Fruit fly (Drosophila melanogaster) whole organism, prepupa: Measurements from ENCODE around the gene Hsp83.

Experiments
- Blimp-1 ChIP-seq: fragments of 200-800 bp; sonication (Bioruptor generic); optimal IDR thresholded peaks from 3 replicates; lab custom pipeline; 2017; ENCODE audit warnings: missing biosample characterization, missing genetic modification characterization, mild to moderate bottlenecking, moderate library complexity, missing genetic modification reagents
- CG10631 ChIP-seq: fragments of 200-800 bp; sonication (Bioruptor generic); optimal IDR thresholded peaks from 2 replicates; lab custom pipeline; 2016; ENCODE audit warnings: missing biosample characterization, missing genetic modification characterization
- CG11294 ChIP-seq: fragments of 200-800 bp; sonication (Bioruptor generic); IDR thresholded peaks from 2 replicates; pipeline ENCODE4 v1.3.6; 2022; ENCODE audit warnings: missing biosample characterization, missing genetic modification characterization
- CG11902 ChIP-seq: fragments of 200-800 bp; sonication (Bioruptor generic); optimal IDR thresholded peaks from 3 replicates; lab custom pipeline; 2016; ENCODE audit warnings: missing biosample characterization, missing genetic modification characterization
- CG1621 ChIP-seq: fragments of 200-800 bp; sonication (Bioruptor generic); optimal IDR thresholded peaks from 3 replicates; lab custom pipeline; 2018; ENCODE audit warnings: missing biosample characterization, mild to moderate bottlenecking, missing genetic modification characterization
- CG3919 ChIP-seq: fragments of 200-800 bp; sonication (Bioruptor generic); optimal IDR thresholded peaks from 3 replicates; lab custom pipeline; 2016; ENCODE audit warnings: missing biosample characterization, missing genetic modification characterization
- CG4318 ChIP-seq: fragments of 200-800 bp; sonication (Bioruptor generic); optimal IDR thresholded peaks from 3 replicates; lab custom pipeline; 2017; ENCODE audit warnings: missing biosample characterization, mild to moderate bottlenecking, missing genetic modification characterization
- CG6163 ChIP-seq: fragments of 200-800 bp; sonication (Bioruptor generic); IDR thresholded peaks from 3 replicates; pipeline ENCODE4 v1.3.6; 2022; ENCODE audit warnings: missing biosample characterization, missing genetic modification characterization
- CG6276 ChIP-seq: fragments of 200-800 bp; sonication (Bioruptor generic); optimal IDR thresholded peaks from 2 replicates; lab custom pipeline; 2017; ENCODE audit warnings: missing biosample characterization, mild to moderate bottlenecking, missing genetic modification characterization
- CG6792 ChIP-seq: fragments of 200-800 bp; sonication (Bioruptor generic); optimal IDR thresholded peaks from 3 replicates; lab custom pipeline; 2016; ENCODE audit warnings: missing biosample characterization, missing genetic modification characterization
- CG6808 ChIP-seq: fragments of 200-800 bp; sonication (Bioruptor generic); optimal IDR thresholded peaks from 3 replicates; lab custom pipeline; 2017; ENCODE audit warnings: missing biosample characterization, missing genetic modification characterization, mild to moderate bottlenecking, moderate library complexity, missing genetic modification reagents
- CG6854 ChIP-seq: fragments of 200-800 bp; sonication (Bioruptor generic); optimal IDR thresholded peaks from 2 replicates; lab custom pipeline; 2017; ENCODE audit warnings: missing biosample characterization, mild to moderate bottlenecking, missing genetic modification characterization
- CG7368 ChIP-seq: fragments of 200-800 bp; sonication (Bioruptor generic); optimal IDR thresholded peaks from 3 replicates; lab custom pipeline; 2016; ENCODE audit warnings: missing biosample characterization, missing genetic modification characterization
- CG8119 ChIP-seq: fragments of 200-800 bp; sonication (Bioruptor generic); IDR thresholded peaks from 3 replicates; pipeline ENCODE4 v1.3.6; 2022; ENCODE audit warnings: missing biosample characterization, missing genetic modification characterization
- CG8319 ChIP-seq: fragments of 200-800 bp; sonication (Bioruptor generic); optimal IDR thresholded peaks from 3 replicates; lab custom pipeline; 2016; ENCODE audit warnings: missing biosample characterization, missing genetic modification characterization
- CG8632 ChIP-seq: fragments of 200-800 bp; sonication (Bioruptor generic); optimal IDR thresholded peaks from 3 replicates; lab custom pipeline; 2016; ENCODE audit warnings: missing biosample characterization, missing genetic modification characterization
- CG9139 ChIP-seq: fragments of 200-800 bp; sonication (Bioruptor generic); optimal IDR thresholded peaks from 3 replicates; lab custom pipeline; 2017; ENCODE audit warnings: missing biosample characterization, mild to moderate bottlenecking, missing genetic modification characterization
- Eip75B ChIP-seq: fragments of 200-800 bp; sonication (Bioruptor generic); optimal IDR thresholded peaks from 3 replicates; lab custom pipeline; 2016; ENCODE audit warnings: missing biosample characterization, missing genetic modification characterization
- Eip78C ChIP-seq: fragments of 200-800 bp; sonication (Bioruptor generic); peaks from one replicate; lab custom pipeline; 2016; ENCODE audit warnings: missing biosample characterization, missing genetic modification characterization
- Eip93F ChIP-seq: fragments of 200-800 bp; sonication (Bioruptor generic); optimal IDR thresholded peaks from 2 replicates; lab custom pipeline; 2016; ENCODE audit warnings: missing biosample characterization, mild to moderate bottlenecking, missing genetic modification characterization
- Ets21C ChIP-seq: fragments of 200-800 bp; sonication (Bioruptor generic); optimal IDR thresholded peaks from 3 replicates; lab custom pipeline; 2016; ENCODE audit warnings: missing biosample characterization, missing genetic modification characterization
- Ets96B ChIP-seq: fragments of 200-800 bp; optimal IDR thresholded peaks from 2 replicates; lab custom pipeline; 2019; ENCODE audit warnings: missing biosample characterization, mild to moderate bottlenecking, missing genetic modification characterization, moderate library complexity
- Gug ChIP-seq: fragments of 200-800 bp; sonication (Bioruptor generic); IDR thresholded peaks from 2 replicates; pipeline ENCODE4 v1.3.6; 2022; ENCODE audit warnings: missing biosample characterization, missing genetic modification characterization
- Hr38 ChIP-seq: sonication (Bioruptor generic); optimal IDR thresholded peaks from 2 replicates; lab custom pipeline; 2016; ENCODE audit warnings: missing biosample characterization, missing genetic modification characterization
- Hr39 ChIP-seq: fragments of 200-800 bp; sonication (Bioruptor generic); optimal IDR thresholded peaks from 2 replicates; lab custom pipeline; 2016; ENCODE audit warnings: missing biosample characterization, missing genetic modification characterization
- Hr4 ChIP-seq: fragments of 200-800 bp; sonication (Bioruptor generic); optimal IDR thresholded peaks from 3 replicates; lab custom pipeline; 2016; ENCODE audit warnings: missing biosample characterization, missing genetic modification characterization
- Met ChIP-seq: fragments of 200-800 bp; sonication (Bioruptor generic); optimal IDR thresholded peaks from 3 replicates; lab custom pipeline; 2016; ENCODE audit warnings: missing biosample characterization, missing genetic modification characterization
- OdsH ChIP-seq: fragments of 200-800 bp; sonication (Bioruptor generic); optimal IDR thresholded peaks from 3 replicates; lab custom pipeline; 2016; ENCODE audit warnings: missing biosample characterization, missing genetic modification characterization
- Smox ChIP-seq: fragments of 200-800 bp; sonication (Bioruptor generic); optimal IDR thresholded peaks from 3 replicates; lab custom pipeline; 2016; ENCODE audit warnings: missing biosample characterization, missing genetic modification characterization
- Sox15 ChIP-seq: fragments of 200-800 bp; sonication (Bioruptor generic); optimal IDR thresholded peaks from 3 replicates; lab custom pipeline; 2016; ENCODE audit warnings: missing biosample characterization, missing genetic modification characterization
- achi ChIP-seq: fragments of 200-800 bp; sonication (Bioruptor generic); optimal IDR thresholded peaks from 3 replicates; lab custom pipeline; 2016; ENCODE audit warnings: missing biosample characterization, missing genetic modification characterization
- cyc ChIP-seq: fragments of 200-800 bp; sonication (Bioruptor generic); optimal IDR thresholded peaks from 3 replicates; lab custom pipeline; 2016; ENCODE audit warnings: missing biosample characterization, missing genetic modification characterization
- eg ChIP-seq: fragments of 200-800 bp; sonication (Bioruptor generic); IDR thresholded peaks from 3 replicates; pipeline ENCODE4 v1.3.6; 2022; ENCODE audit warnings: missing biosample characterization, missing genetic modification characterization
- esn ChIP-seq: fragments of 200-800 bp; sonication (Bioruptor generic); optimal IDR thresholded peaks from 2 replicates; lab custom pipeline; 2016; ENCODE audit warnings: missing biosample characterization, mild to moderate bottlenecking, missing genetic modification characterization, moderate library complexity
- fd59A ChIP-seq: fragments of 200-800 bp; sonication (Bioruptor generic); optimal IDR thresholded peaks from 2 replicates; lab custom pipeline; 2017; ENCODE audit warnings: missing biosample characterization, mild to moderate bottlenecking, missing genetic modification characterization, missing genetic modification reagents
- fd85E ChIP-seq: fragments of 200-800 bp; sonication (Bioruptor generic); optimal IDR thresholded peaks from 3 replicates; lab custom pipeline; 2016; ENCODE audit warnings: missing biosample characterization, missing genetic modification characterization
- fkh ChIP-seq: fragments of 200-800 bp; sonication (Bioruptor generic); optimal IDR thresholded peaks from 3 replicates; lab custom pipeline; 2017; ENCODE audit warnings: missing biosample characterization, mild to moderate bottlenecking, missing genetic modification characterization, moderate library complexity
- lz ChIP-seq: fragments of 200-800 bp; sonication (Bioruptor generic); optimal IDR thresholded peaks from 3 replicates; lab custom pipeline; 2016; ENCODE audit warnings: missing biosample characterization, missing genetic modification characterization
- net ChIP-seq: fragments of 200-800 bp; sonication (Bioruptor generic); optimal IDR thresholded peaks from 3 replicates; lab custom pipeline; 2016; ENCODE audit warnings: missing biosample characterization, missing genetic modification characterization
- pdm3 ChIP-seq: fragments of 200-800 bp; sonication (Bioruptor generic); optimal IDR thresholded peaks from 3 replicates; lab custom pipeline; 2016; ENCODE audit warnings: missing biosample characterization, missing genetic modification characterization
- spab ChIP-seq: fragments of 200-800 bp; sonication (Bioruptor generic); optimal IDR thresholded peaks from 2 replicates; lab custom pipeline; 2017; ENCODE audit warnings: missing biosample characterization, mild to moderate bottlenecking, missing genetic modification characterization, missing genetic modification reagents
- svp ChIP-seq: fragments of 200-800 bp; sonication (Bioruptor generic); peaks from one replicate; lab custom pipeline; 2016; ENCODE audit warnings: missing biosample characterization, missing genetic modification characterization
- topi ChIP-seq: fragments of 200-800 bp; sonication (Bioruptor generic); optimal IDR thresholded peaks from 3 replicates; lab custom pipeline; 2016; ENCODE audit warnings: missing biosample characterization, missing genetic modification characterization
- vri ChIP-seq: fragments of 200-800 bp; sonication (Bioruptor generic); optimal IDR thresholded peaks from 3 replicates; lab custom pipeline; 2016; ENCODE audit warnings: missing biosample characterization, mild to moderate bottlenecking, missing genetic modification characterization

The Hsp83 gene

DNA sequence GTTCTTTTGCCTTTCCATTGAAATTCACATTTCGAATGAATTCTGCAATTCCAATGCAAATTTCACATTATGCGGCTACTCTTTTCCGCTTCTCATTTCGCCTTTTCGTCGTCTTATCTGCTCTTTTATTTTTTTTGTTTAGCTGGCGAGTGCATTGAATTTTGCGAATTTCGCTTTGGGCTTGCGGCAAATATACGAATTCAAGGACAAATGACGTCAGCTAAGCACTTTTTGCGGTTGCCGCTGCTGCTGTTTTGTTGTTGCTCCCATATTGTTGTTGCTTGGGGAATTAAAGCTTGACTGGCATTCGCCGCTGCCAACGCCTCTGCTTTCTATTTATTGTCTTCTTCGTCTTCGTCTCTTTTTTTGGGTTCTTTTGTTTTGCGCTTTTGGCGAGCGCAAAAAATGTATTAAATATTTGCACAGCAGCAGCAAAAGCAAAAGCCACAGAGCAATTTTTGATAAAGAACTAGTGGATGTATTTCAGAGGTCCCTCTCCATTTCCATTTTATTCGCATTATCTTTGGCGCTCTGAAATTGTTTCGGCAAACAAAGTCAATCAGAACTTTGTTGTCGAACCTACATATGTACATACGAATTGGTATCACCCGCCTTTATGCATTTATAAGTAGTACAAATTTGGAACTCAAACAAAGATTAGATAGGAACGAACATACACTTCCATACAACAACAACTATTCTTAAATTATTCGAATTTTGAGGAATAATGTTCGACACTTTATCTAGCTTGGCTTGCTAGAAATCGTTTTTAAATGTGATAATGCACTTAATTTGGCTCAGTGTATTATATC, 47.2 kb downstream of the Hsp83 start (continued):
- TF ChIP-seq svp (GFP tag; lab: Kevin White, UChicago) (peak; percentile 93), CG8119 (peak; percentile 33; the same call in 2 of the 3 replicates), eg (GFP tag; lab: Robert Waterston, UW) (0 out of 3 replicates have a peak, but pooled peaks have one; percentile 21), Hr38 (GFP tag; lab: Kevin White, UChicago) (no peak), fkh (GFP tag; lab: Kevin White, UChicago) (peak; percentile 64), Smox (GFP tag; lab: Kevin White, UChicago) (peak; percentile 71), Eip78C (GFP tag; lab: Kevin White, UChicago) (peak; percentile 94), CG6163 (peak; percentile 86), lz (peak; percentile 52), vri (GFP tag; lab: Kevin White, UChicago) (peak; percentile 59), CG11294 (no peak), Eip75B (peak; percentile 61), spab (GFP tag; lab: Kevin White, UChicago) (no peak), Hr39 (peak; percentile 76), Gug (GFP tag; lab: Robert Waterston, UW) (no peak), net (GFP tag; lab: Kevin White, UChicago) (peak; percentile 69), Eip93F (GFP tag; lab: Kevin White, UChicago) (peak; percentile 69), Hr4 (peak; percentile 60), CG7368 (GFP tag; lab: Kevin White, UChicago) (no peak), CG11902 (GFP tag; lab: Kevin White, UChicago) (no peak), CG6808 (GFP tag; lab: Kevin White, UChicago) (no peak), CG8319 (no peak), CG6792 (GFP tag; lab: Kevin White, UChicago) (peak; percentile 59), Blimp-1 (GFP tag; lab: Kevin White, UChicago) (no peak), Ets96B (tag; lab: Kevin White, UChicago) (no peak)

DNA sequence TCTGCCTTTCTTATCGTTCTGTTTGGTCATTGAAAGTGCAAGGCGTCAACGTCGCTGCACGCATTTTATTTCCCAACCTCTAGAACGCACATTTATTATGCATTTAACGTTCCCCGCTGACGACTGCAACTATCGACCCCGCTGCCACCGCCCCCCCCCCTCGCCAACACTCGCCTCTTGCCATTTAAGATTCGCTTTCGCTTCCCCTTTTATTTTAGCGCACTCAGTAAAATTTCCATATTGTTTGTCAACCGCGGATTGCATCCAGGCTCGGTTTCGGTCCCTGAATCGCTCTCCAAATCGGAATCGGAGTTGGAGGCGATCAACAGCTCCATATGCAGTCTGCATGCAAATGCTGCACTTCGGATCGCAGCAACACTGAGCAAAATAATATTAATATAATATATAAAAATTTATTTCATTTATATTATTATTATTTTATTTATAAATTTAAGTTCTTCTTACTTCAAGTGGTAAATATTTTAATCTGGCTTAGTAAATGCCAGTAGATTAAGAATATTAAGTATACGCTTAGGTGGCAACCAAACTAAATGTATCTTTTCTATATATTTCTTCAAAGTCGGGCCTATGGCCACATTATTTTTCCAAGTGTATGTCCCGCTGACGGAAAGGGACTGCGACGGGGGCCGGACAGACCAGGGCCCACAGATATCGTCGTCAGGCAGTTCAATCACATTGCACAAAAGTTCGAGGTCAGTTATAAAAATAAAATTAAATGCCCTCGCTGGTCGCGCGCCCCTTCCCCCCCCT, 48.0 kb downstream of the Hsp83 start:
- TF ChIP-seq CG6276 (GFP tag; lab: Kevin White, UChicago) (peak; percentile 87), Hr39 (peak; percentile 88), vri (GFP tag; lab: Kevin White, UChicago) (peak; percentile 84), cyc (GFP tag; lab: Kevin White, UChicago) (peak; percentile 92), Smox (GFP tag; lab: Kevin White, UChicago) (peak; percentile 83), svp (GFP tag; lab: Kevin White, UChicago) (peak; percentile 98), CG9139 (GFP tag; lab: Kevin White, UChicago) (peak; percentile 98), CG8319 (peak; percentile 92), CG11902 (GFP tag; lab: Kevin White, UChicago) (peak; percentile 94), CG1621 (peak; percentile 85), Ets21C (GFP tag; lab: Kevin White, UChicago) (peak; percentile 76), Blimp-1 (GFP tag; lab: Kevin White, UChicago) (peak; percentile 82), CG6163 (peak; percentile 93), CG4318 (GFP tag; lab: Kevin White, UChicago) (peak; percentile 85), Hr38 (GFP tag; lab: Kevin White, UChicago) (no peak), fd85E (peak; percentile 77), pdm3 (GFP tag; lab: Kevin White, UChicago) (peak; percentile 88), lz (peak; percentile 86), fd59A (GFP tag; lab: Kevin White, UChicago) (peak; percentile 93), topi (GFP tag; lab: Kevin White, UChicago) (peak; percentile 92), Eip93F (GFP tag; lab: Kevin White, UChicago) (peak; percentile 57), CG6792 (GFP tag; lab: Kevin White, UChicago) (peak; percentile 94), CG7368 (GFP tag; lab: Kevin White, UChicago) (peak; percentile 91), Sox15 (GFP tag; lab: Kevin White, UChicago) (peak; percentile 93), CG8632 (GFP tag; lab: Kevin White, UChicago) (peak; percentile 98), Met (GFP tag; lab: Kevin White, UChicago) (peak; percentile 89), CG3919 (peak; percentile 95), achi (GFP tag; lab: Kevin White, UChicago) (peak; percentile 96), Eip78C (GFP tag; lab: Kevin White, UChicago) (peak; percentile 97), CG10631 (GFP tag; lab: Kevin White, UChicago) (peak; percentile 95), CG6854 (GFP tag; lab: Kevin White, UChicago) (peak; percentile 96), CG8119 (peak; percentile 92), net (GFP tag; lab: Kevin White, UChicago) (peak; percentile 88), Eip75B (peak; percentile 86), OdsH (GFP tag; lab: Kevin White, UChicago) (peak; percentile 93), esn (GFP tag; lab: Kevin White, UChicago) (peak; percentile 92), eg (GFP tag; lab: Robert Waterston, UW) (peak; percentile 76), Hr4 (peak; percentile 83), fkh (GFP tag; lab: Kevin White, UChicago) (no peak)
